Worm (Caenorhabditis elegans) whole organism, L2 larva: ENCODE results near the gene T06C12.14.

Experiments
- alr-1 ChIP-seq: fragments of 150-350 bp; optimal IDR thresholded peaks from 2 replicates; lab custom pipeline; 2014; ENCODE audit warnings: missing biosample characterization, missing genetic modification characterization
- ceh-82 ChIP-seq: fragments of 150-350 bp; optimal IDR thresholded peaks from 2 replicates; lab custom pipeline; 2014; ENCODE audit warnings: missing biosample characterization, missing genetic modification characterization
- egl-27 ChIP-seq: sonication (generic microtip); optimal IDR thresholded peaks from 3 replicates; lab custom pipeline; 2017; ENCODE audit warnings: missing biosample characterization, missing genetic modification reagents, missing genetic modification characterization
- lin-13 ChIP-seq: fragments of 150-350 bp; optimal IDR thresholded peaks from 2 replicates; lab custom pipeline; 2014; ENCODE audit warnings: missing biosample characterization, missing genetic modification reagents, missing genetic modification characterization
- nhr-10 ChIP-seq: sonication (generic microtip); optimal IDR thresholded peaks from 2 replicates; lab custom pipeline; 2017; ENCODE audit warnings: missing biosample characterization, missing genetic modification characterization
- nhr-23 ChIP-seq: fragments of 150-350 bp; optimal IDR thresholded peaks from 2 replicates; lab custom pipeline; 2014; ENCODE audit warnings: missing biosample characterization, missing genetic modification reagents, missing genetic modification characterization
- nhr-25 ChIP-seq: fragments of 150-350 bp; sonication (generic microtip); optimal IDR thresholded peaks from 3 replicates; lab custom pipeline; 2014; ENCODE audit warnings: missing biosample characterization, missing genetic modification characterization
- skn-1 ChIP-seq: sonication (generic microtip); optimal IDR thresholded peaks from 2 replicates; lab custom pipeline; 2017; ENCODE audit warnings: missing biosample characterization, missing genetic modification characterization
- unc-55 ChIP-seq: fragments of 150-350 bp; sonication (generic microtip); optimal IDR thresholded peaks from 3 replicates; lab custom pipeline; 2014; ENCODE audit warnings: missing biosample characterization, missing genetic modification reagents, missing genetic modification characterization

DNA sequence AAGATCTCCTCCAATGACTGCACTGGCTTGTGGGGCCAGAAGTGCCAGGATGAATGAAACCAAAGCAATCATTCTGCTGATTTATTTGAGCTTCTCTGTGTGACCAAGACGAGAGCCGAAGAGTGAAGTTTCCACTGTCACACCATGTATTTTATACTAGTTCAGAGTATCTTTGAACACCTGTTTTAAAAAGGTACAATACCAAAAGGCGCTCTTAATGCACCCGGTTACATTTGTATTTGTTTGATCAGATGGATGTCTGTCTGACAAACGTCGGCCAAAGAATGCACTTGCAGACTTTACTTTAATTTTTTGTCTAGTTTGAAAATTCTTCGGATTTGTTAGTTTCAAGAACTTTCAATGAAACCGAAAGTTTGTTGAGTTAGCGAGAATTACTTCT is 20.5 kb downstream of the T06C12.14 start, which contains the start of gene F35E8.10:
- no peak for TF ChIP-seq skn-1 (tag; lab: Kevin White, UChicago)
- TF ChIP-seq lin-13 (GFP tag; lab: Kevin White, UChicago), result no peak
- TF ChIP-seq egl-27 (tag; lab: Kevin White, UChicago), result no peak
- TF ChIP-seq nhr-23, result no peak
- TF ChIP-seq alr-1 (tag; lab: Kevin White, UChicago), result no peak
- no peak for TF ChIP-seq nhr-25 (tag; lab: Kevin White, UChicago)
- no peak for TF ChIP-seq unc-55
- no peak for TF ChIP-seq ceh-82 (tag; lab: Kevin White, UChicago)
- no peak for TF ChIP-seq nhr-10 (tag; lab: Kevin White, UChicago)
